Fruit fly (Drosophila melanogaster): ENCODE measurements around the gene CG15743.

The CG15743 gene

DNA sequence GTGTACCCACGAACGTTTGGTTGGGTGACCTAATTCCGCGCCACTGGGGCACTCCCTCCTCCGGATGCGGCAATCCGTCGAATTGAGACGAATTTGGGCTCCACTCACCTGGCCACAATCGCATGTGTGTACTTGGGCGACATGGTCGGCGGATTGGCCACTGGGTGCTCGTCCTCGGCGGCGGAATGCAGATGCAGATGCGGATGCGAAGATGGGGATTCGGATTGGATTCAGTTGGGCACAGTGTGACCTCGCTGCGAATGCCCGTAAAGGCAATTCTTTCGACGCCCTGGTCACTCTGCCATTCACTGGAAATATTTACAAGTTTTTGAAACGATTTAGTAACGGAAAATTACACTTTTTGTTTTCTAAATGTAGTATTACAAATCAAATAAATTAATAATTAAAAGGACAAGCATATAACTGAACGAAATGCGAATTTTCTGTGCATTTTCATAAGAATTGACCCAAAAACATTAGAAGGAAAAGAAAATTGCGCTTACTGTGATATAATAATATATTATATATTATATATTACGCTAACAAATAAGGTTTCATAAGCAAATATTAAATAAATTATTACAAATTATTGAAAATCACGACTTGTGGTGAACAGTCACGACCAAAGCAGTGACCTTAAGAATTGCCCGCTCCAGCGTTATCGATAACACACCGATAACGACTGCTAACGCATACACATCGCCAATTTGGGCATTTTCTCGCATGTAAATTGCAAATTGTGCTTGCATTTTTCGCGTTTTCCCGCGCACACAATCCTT, 11.1 kb downstream of the CG15743 start, which contains the start of gene CG1622 (continued):
- peak; percentile 31 for TF ChIP-seq CG30403 (GFP tag; optimal IDR thresholded peaks at IDR 0.05)
- peak; percentile 9 for TF ChIP-seq CG15696 (tag; optimal IDR thresholded peaks at IDR 0.05)
- peak; percentile 23 for TF ChIP-seq Dp (GFP tag; optimal IDR thresholded peaks at IDR 0.05)
- TF ChIP-seq CG14667 (GFP tag; IDR thresholded peaks at IDR 0.05): no peak
- TF ChIP-seq knrl (GFP tag; IDR thresholded peaks at IDR 0.05; ENCODE audit: partially characterized antibody): 0 out of 3 replicates have a peak, but pooled peaks have one; percentile 7
- peak; percentile 18; the same call in 1 of the 2 replicates for TF ChIP-seq CG9215 (GFP tag; IDR thresholded peaks at IDR 0.05)
- peak; percentile 3 for TF ChIP-seq CG9437 (GFP tag; optimal IDR thresholded peaks at IDR 0.05)
- peak; percentile 19 for TF ChIP-seq CG15601 (tag; optimal IDR thresholded peaks at IDR 0.05)
- TF ChIP-seq CG13775 (GFP tag; optimal IDR thresholded peaks at IDR 0.05): peak; percentile 45
- peak; percentile 13 for TF ChIP-seq Oli (tag; optimal IDR thresholded peaks at IDR 0.05)
- no peak; the same call in 2 of the 3 replicates for TF ChIP-seq zfh1 (GFP tag; IDR thresholded peaks at IDR 0.05)
- TF ChIP-seq dmrt11E (tag; optimal IDR thresholded peaks at IDR 0.05): peak; percentile 3
- TF ChIP-seq CG12299 (tag; optimal IDR thresholded peaks at IDR 0.05): no peak
- peak; percentile 25; the same call in 1 of the 3 replicates for TF ChIP-seq B-H1 (GFP tag; IDR thresholded peaks at IDR 0.05)
- peak; percentile 10 for TF ChIP-seq sqz (GFP tag; optimal IDR thresholded peaks at IDR 0.05)
- peak; percentile 17 for TF ChIP-seq Chrac-16 (GFP tag; optimal IDR thresholded peaks at IDR 0.05)
- TF ChIP-seq CG5953 (GFP tag; IDR thresholded peaks at IDR 0.05): no peak
- no peak for TF ChIP-seq Neu2 (GFP tag; optimal IDR thresholded peaks at IDR 0.05; ENCODE audit: borderline replicate concordance)
- peak; percentile 9 for TF ChIP-seq CG4424 (GFP tag; optimal IDR thresholded peaks at IDR 0.05)
- peak; percentile 1 for TF ChIP-seq CG3281 (GFP tag; optimal IDR thresholded peaks at IDR 0.05)
- TF ChIP-seq trem (tag; optimal IDR thresholded peaks at IDR 0.05): peak; percentile 22
- no peak for TF ChIP-seq CG15269 (tag; optimal IDR thresholded peaks at IDR 0.05)
- TF ChIP-seq CG9817 (tag; optimal IDR thresholded peaks at IDR 0.05): peak; percentile 27
- TF ChIP-seq slbo (GFP tag; IDR thresholded peaks at IDR 0.05): peak; percentile 45; the same call in 1 of the 2 replicates
- peak; percentile 33; the same call in 1 of the 2 replicates for TF ChIP-seq Xrp1 (GFP tag; IDR thresholded peaks at IDR 0.05)
- TF ChIP-seq Ravus (GFP tag; IDR thresholded peaks at IDR 0.05): no peak
- TF ChIP-seq Ets97D (GFP tag; optimal IDR thresholded peaks at IDR 0.05): no peak
- peak; percentile 43; the same call in 1 of the 3 replicates for TF ChIP-seq CG11456 (GFP tag; IDR thresholded peaks at IDR 0.05)
- peak; percentile 95 for TF ChIP-seq MESR4 (GFP tag; optimal IDR thresholded peaks at IDR 0.05)
- TF ChIP-seq CG32772 (GFP tag; IDR thresholded peaks at IDR 0.05): 0 out of 2 replicates have a peak, but pooled peaks have one; percentile 26
- no peak for TF ChIP-seq CG10654 (GFP tag; optimal IDR thresholded peaks at IDR 0.05)
- peak; percentile 76 for TF ChIP-seq Myb (GFP tag; optimal IDR thresholded peaks at IDR 0.05)
- TF ChIP-seq hkb (optimal IDR thresholded peaks at IDR 0.05): no peak
- TF ChIP-seq hkb (GFP tag; IDR thresholded peaks at IDR 0.05): peak; percentile 13; the same call in 1 of the 2 replicates
- TF ChIP-seq zen2 (GFP tag; IDR thresholded peaks at IDR 0.05; ENCODE audit: partially characterized antibody): no peak
- TF ChIP-seq ftz-f1 (GFP tag; optimal IDR thresholded peaks at IDR 0.05): no peak
- TF ChIP-seq HLH4C (GFP tag; IDR thresholded peaks at IDR 0.05; ENCODE audit: partially characterized antibody): 0 out of 3 replicates have a peak, but pooled peaks have one; percentile 13
- TF ChIP-seq Hmx (GFP tag; optimal IDR thresholded peaks at IDR 0.05): no peak
- no peak for TF ChIP-seq NfI (GFP tag; optimal IDR thresholded peaks at IDR 0.05)
- peak; percentile 64 for TF ChIP-seq Sry-δ (GFP tag; optimal IDR thresholded peaks at IDR 0.05)
- peak; percentile 18 for TF ChIP-seq CG17359 (tag; optimal IDR thresholded peaks at IDR 0.05)
- TF ChIP-seq unc-4 (GFP tag; IDR thresholded peaks at IDR 0.05; ENCODE audit: partially characterized antibody): peak; percentile 33
- peak; percentile 10 for TF ChIP-seq CG12155 (GFP tag; optimal IDR thresholded peaks at IDR 0.05)
- peak; percentile 43; the same call in 1 of the 3 replicates for TF ChIP-seq CG16813 (GFP tag; IDR thresholded peaks at IDR 0.05; ENCODE audit: partially characterized antibody)
- no peak for TF ChIP-seq zf30C (GFP tag; optimal IDR thresholded peaks at IDR 0.05)
- TF ChIP-seq HmgZ (tag; optimal IDR thresholded peaks at IDR 0.05): no peak
- peak; percentile 38 for TF ChIP-seq Hr3 (GFP tag; optimal IDR thresholded peaks at IDR 0.05)
- no peak for TF ChIP-seq zfh2 (GFP tag; optimal IDR thresholded peaks at IDR 0.05)

Measured in whole organism, embryonic.